Fruit fly (Drosophila melanogaster) Kc167 (cell line): Measurements from ENCODE around the gene CG46307.

ENCODE experiments used
- Myc ChIP-seq: fragments of >200 bp; optimal IDR thresholded peaks from 2 replicates; lab custom pipeline; 2017; ENCODE audit warnings: missing external identifiers
- Sin3A ChIP-seq: fragments of >200 bp; optimal IDR thresholded peaks from 2 replicates; lab custom pipeline; 2018; ENCODE audit warnings: missing external identifiers
- h ChIP-seq: fragments of >200 bp; optimal IDR thresholded peaks from 3 replicates; lab custom pipeline; 2018; ENCODE audit warnings: missing external identifiers
- insv ChIP-seq: fragments of >200 bp; optimal IDR thresholded peaks from 3 replicates; lab custom pipeline; 2018; ENCODE audit warnings: missing external identifiers
- psq ChIP-seq: fragments of >200 bp; optimal IDR thresholded peaks from 2 replicates; lab custom pipeline; 2017; ENCODE audit warnings: missing external identifiers
- ttk ChIP-seq: sonication (Bioruptor generic); optimal IDR thresholded peaks from 2 replicates; lab custom pipeline; 2017; ENCODE audit warnings: missing external identifiers

The CG46307 gene

DNA sequence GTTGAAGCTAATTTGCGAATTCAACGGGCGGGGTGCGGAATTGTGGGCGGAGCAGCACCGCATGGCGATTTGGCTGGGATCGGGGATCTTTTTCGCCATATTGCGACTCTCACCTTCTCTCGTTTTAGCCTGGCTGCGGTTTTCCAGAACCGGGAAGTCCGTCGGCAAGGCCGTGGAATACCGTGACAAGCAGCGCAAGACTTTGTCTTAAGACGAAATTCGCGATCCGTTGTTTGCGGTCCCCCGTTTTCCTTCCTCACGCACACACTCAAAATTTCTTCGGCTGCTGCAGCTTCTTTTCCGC is 74.8 kb downstream of the CG46307 start:
- TF ChIP-seq insv (lab: Kevin White, UChicago) = no peak
- no peak for TF ChIP-seq Myc (lab: Kevin White, UChicago)
- TF ChIP-seq psq = no peak
- no peak for TF ChIP-seq h (lab: Kevin White, UChicago)
- no peak for TF ChIP-seq Sin3A
- TF ChIP-seq ttk (lab: Kevin White, UChicago) = no peak

- TF ChIP-seq h (lab: Kevin White, UChicago) (no peak), Sin3A (no peak), Myc (lab: Kevin White, UChicago) (no peak)
Observed at dm6 chr2L:21179615-21180031, 75.3 kb downstream of the CG46307 start, which contains the start of the genes bur and Mcm10. bur (minus strand) TSS chr2L:21179683. Mcm10 (plus strand) TSS chr2L:21179933.
